Worm (Caenorhabditis elegans) whole organism, L1 larva: ENCODE data around the gene D2096.12.

Source experiments
- C34B4.2 ChIP-seq: sonication (generic microtip); optimal IDR thresholded peaks from 2 replicates; lab custom pipeline; 2017; ENCODE audit warnings: mild to moderate bottlenecking, missing genetic modification characterization, missing compliant biosample characterization
- aha-1 ChIP-seq: fragments of 150-350 bp; optimal IDR thresholded peaks from 2 replicates; lab custom pipeline; 2014; ENCODE audit warnings: missing biosample characterization, missing genetic modification characterization
- ama-1 ChIP-seq: fragments of 150-350 bp; optimal IDR thresholded peaks from 2 replicates; lab custom pipeline; 2014
- ceh-82 ChIP-seq, 3 experiments: fragments of 150-350 bp in 1 of 3; sonication (generic microtip) in 2 of 3; optimal IDR thresholded peaks; 2 replicates each; lab custom pipeline; 2014 to 2017; ENCODE audit warnings: missing biosample characterization in 3 of 3, missing genetic modification characterization in 3 of 3
- ceh-90 ChIP-seq: sonication (generic microtip); optimal IDR thresholded peaks from 2 replicates; lab custom pipeline; 2016; ENCODE audit warnings: missing genetic modification characterization, missing compliant biosample characterization
- ces-1 ChIP-seq: fragments of 150-350 bp; optimal IDR thresholded peaks from 2 replicates; lab custom pipeline; 2014; ENCODE audit warnings: missing biosample characterization, missing genetic modification reagents, missing genetic modification characterization
- dpl-1 ChIP-seq, 3 experiments: fragments of 150-350 bp in 2 of 3; sonication (generic microtip) in 1 of 3; optimal IDR thresholded peaks; 2 replicates each; lab custom pipeline; 2014 to 2017; ENCODE audit warnings: missing biosample characterization in 3 of 3, missing genetic modification characterization in 3 of 3, missing genetic modification reagents in 3 of 3
- dsc-1 ChIP-seq: sonication (generic microtip); optimal IDR thresholded peaks from 2 replicates; lab custom pipeline; 2016; ENCODE audit warnings: mild to moderate bottlenecking, missing genetic modification characterization, missing compliant biosample characterization
- egl-13 ChIP-seq: sonication (generic microtip); optimal IDR thresholded peaks from 2 replicates; lab custom pipeline; 2016; ENCODE audit warnings: missing genotype, missing genetic modification reagents, missing genetic modification characterization, missing compliant biosample characterization
- egl-27 ChIP-seq, 2 experiments: fragments of 150-350 bp in 1 of 2; sonication (generic microtip); optimal IDR thresholded peaks; 3 replicates each; lab custom pipeline; 2017 to 2018; ENCODE audit warnings: missing biosample characterization in 2 of 2, missing genetic modification characterization in 2 of 2, missing genetic modification reagents in 2 of 2
- elt-2 ChIP-seq: sonication (generic microtip); optimal IDR thresholded peaks from 2 replicates; lab custom pipeline; 2016; ENCODE audit warnings: missing genetic modification characterization, mild to moderate bottlenecking, inconsistent platforms, missing compliant biosample characterization, missing genetic modification reagents
- ets-5 ChIP-seq: fragments of 200-800 bp; sonication (Bioruptor generic); IDR thresholded peaks from 2 replicates; pipeline ENCODE4 v1.3.6; 2022; ENCODE audit warnings: missing genetic modification characterization, missing compliant biosample characterization
- fkh-4 ChIP-seq: sonication (generic microtip); optimal IDR thresholded peaks from 2 replicates; lab custom pipeline; 2016; ENCODE audit warnings: missing compliant biosample characterization, missing genetic modification characterization, borderline replicate concordance
- fos-1 ChIP-seq: fragments of 150-350 bp; optimal IDR thresholded peaks from 2 replicates; lab custom pipeline; 2014; ENCODE audit warnings: missing biosample characterization, missing genetic modification characterization
- grh-1 ChIP-seq: fragments of 200-800 bp; sonication (Bioruptor generic); IDR thresholded peaks from 2 replicates; pipeline ENCODE4 v1.3.6; 2022; ENCODE audit warnings: missing genetic modification reagents, missing genetic modification characterization, missing compliant biosample characterization
- hlh-17 ChIP-seq: fragments of 200-800 bp; sonication (Bioruptor generic); optimal IDR thresholded peaks from 2 replicates; lab custom pipeline; 2018; ENCODE audit warnings: missing genetic modification characterization, mild to moderate bottlenecking, missing compliant biosample characterization, moderate library complexity, borderline replicate concordance
- hpl-2 ChIP-seq: fragments of 150-350 bp; optimal IDR thresholded peaks from 2 replicates; lab custom pipeline; 2014; ENCODE audit warnings: missing biosample characterization, missing genetic modification reagents, missing genetic modification characterization
- irx-1 ChIP-seq: sonication (generic microtip); optimal IDR thresholded peaks from 2 replicates; lab custom pipeline; 2016; ENCODE audit warnings: missing genetic modification characterization, missing compliant biosample characterization
- isw-1 ChIP-seq: fragments of 200-800 bp; sonication (Bioruptor generic); IDR thresholded peaks from 2 replicates; pipeline ENCODE4 v1.3.6; 2022; ENCODE audit warnings: missing genetic modification characterization, missing compliant biosample characterization
- jun-1 ChIP-seq: fragments of 150-350 bp; optimal IDR thresholded peaks from 2 replicates; lab custom pipeline; 2014; ENCODE audit warnings: missing biosample characterization, missing genetic modification reagents, missing genetic modification characterization
- lin-14 ChIP-seq: fragments of 200-800 bp; sonication (Bioruptor generic); optimal IDR thresholded peaks from 2 replicates; lab custom pipeline; 2018; ENCODE audit warnings: mild to moderate bottlenecking, missing genetic modification characterization, moderate library complexity, missing compliant biosample characterization
- lin-39 ChIP-seq: fragments of 150-350 bp; optimal IDR thresholded peaks from 2 replicates; lab custom pipeline; 2014; ENCODE audit warnings: missing biosample characterization, missing genetic modification reagents, missing genetic modification characterization
- lir-3 ChIP-seq: sonication (generic microtip); optimal IDR thresholded peaks from 2 replicates; lab custom pipeline; 2016; ENCODE audit warnings: mild to moderate bottlenecking, missing genetic modification characterization, moderate library complexity, missing compliant biosample characterization; ENCODE audit not compliant: poor library complexity
- mab-9 ChIP-seq: fragments of 200-800 bp; sonication (Bioruptor generic); IDR thresholded peaks from 2 replicates; pipeline ENCODE4 v1.3.6; 2022; ENCODE audit warnings: missing genetic modification reagents, missing genetic modification characterization, missing compliant biosample characterization
- mdl-1 ChIP-seq, 2 experiments: fragments of 150-350 bp; optimal IDR thresholded peaks; 2 replicates each; lab custom pipeline; 2014 to 2017; ENCODE audit warnings: missing biosample characterization in 2 of 2, missing genetic modification characterization in 2 of 2, inconsistent platforms in 1 of 2
- mef-2 ChIP-seq: fragments of 150-350 bp; optimal IDR thresholded peaks from 2 replicates; lab custom pipeline; 2014; ENCODE audit warnings: missing biosample characterization, missing genetic modification characterization
- mep-1 ChIP-seq: fragments of 150-350 bp; optimal IDR thresholded peaks from 2 replicates; lab custom pipeline; 2014; ENCODE audit warnings: missing biosample characterization, missing genetic modification characterization
- nhr-12 ChIP-seq: sonication (generic microtip); optimal IDR thresholded peaks from 2 replicates; lab custom pipeline; 2017; ENCODE audit warnings: missing biosample characterization, missing genetic modification characterization
- nhr-19 ChIP-seq: fragments of 200-800 bp; sonication (Bioruptor generic); conservative IDR thresholded peaks from 2 replicates; pipeline ENCODE4 v1.3.6; 2022; ENCODE audit warnings: missing genetic modification characterization, missing compliant biosample characterization
- nhr-237 ChIP-seq: fragments of 150-350 bp; optimal IDR thresholded peaks from 2 replicates; lab custom pipeline; 2014; ENCODE audit warnings: missing biosample characterization, missing genetic modification characterization
- nhr-47 ChIP-seq: sonication (generic microtip); optimal IDR thresholded peaks from 2 replicates; lab custom pipeline; 2016; ENCODE audit warnings: mild to moderate bottlenecking, missing genetic modification characterization, moderate library complexity, missing compliant biosample characterization
- nhr-76 ChIP-seq: sonication (generic microtip); optimal IDR thresholded peaks from 2 replicates; lab custom pipeline; 2017; ENCODE audit warnings: missing biosample characterization, missing genetic modification characterization
- nhr-84 ChIP-seq: sonication (generic microtip); optimal IDR thresholded peaks from 2 replicates; lab custom pipeline; 2017; ENCODE audit warnings: missing biosample characterization, missing genetic modification characterization
- pag-3 ChIP-seq: sonication (generic microtip); optimal IDR thresholded peaks from 2 replicates; lab custom pipeline; 2017; ENCODE audit warnings: missing genetic modification characterization, mild to moderate bottlenecking, missing compliant biosample characterization, antibody characterized with exemption, borderline replicate concordance; ENCODE audit not compliant: insufficient read depth
- rnt-1 ChIP-seq: sonication (generic microtip); optimal IDR thresholded peaks from 2 replicates; lab custom pipeline; 2016; ENCODE audit warnings: mild to moderate bottlenecking, missing genetic modification characterization, moderate library complexity, missing compliant biosample characterization
- skn-1 ChIP-seq: fragments of 150-350 bp; optimal IDR thresholded peaks from 2 replicates; lab custom pipeline; 2014; ENCODE audit warnings: missing biosample characterization, missing genetic modification characterization
- snu-23 ChIP-seq: sonication (generic microtip); optimal IDR thresholded peaks from 2 replicates; lab custom pipeline; 2016; ENCODE audit warnings: missing genetic modification characterization, missing compliant biosample characterization
- sox-4 ChIP-seq: sonication (generic microtip); optimal IDR thresholded peaks from 2 replicates; lab custom pipeline; 2016; ENCODE audit warnings: missing genetic modification characterization, missing compliant biosample characterization
- sptf-1 ChIP-seq: fragments of 150-350 bp; optimal IDR thresholded peaks from 2 replicates; lab custom pipeline; 2014; ENCODE audit warnings: missing biosample characterization, missing genetic modification characterization
- sup-37 ChIP-seq: fragments of 200-800 bp; sonication (Bioruptor generic); optimal IDR thresholded peaks from 2 replicates; lab custom pipeline; 2018; ENCODE audit warnings: mild to moderate bottlenecking, missing genetic modification characterization, missing compliant biosample characterization
- tbx-2 ChIP-seq: sonication (generic microtip); optimal IDR thresholded peaks from 2 replicates; lab custom pipeline; 2016; ENCODE audit warnings: missing genetic modification characterization, missing compliant biosample characterization
- unc-86 ChIP-seq: sonication (generic microtip); optimal IDR thresholded peaks from 2 replicates; lab custom pipeline; 2016; ENCODE audit warnings: missing genetic modification characterization, missing compliant biosample characterization
- unc-98 ChIP-seq: fragments of 200-800 bp; sonication (Bioruptor generic); IDR thresholded peaks from 2 replicates; pipeline ENCODE4 v1.3.6; 2022; ENCODE audit warnings: missing genetic modification characterization, missing compliant biosample characterization
- vab-15 ChIP-seq: sonication (generic microtip); optimal IDR thresholded peaks from 2 replicates; lab custom pipeline; 2017; ENCODE audit warnings: missing genotype, mild to moderate bottlenecking, missing genetic modification characterization, missing compliant biosample characterization
- xbp-1 ChIP-seq: sonication (generic microtip); optimal IDR thresholded peaks from 2 replicates; lab custom pipeline; 2016; ENCODE audit warnings: missing genetic modification characterization, missing compliant biosample characterization
- ztf-11 ChIP-seq, 2 experiments: sonication (generic microtip); optimal IDR thresholded peaks; 2 replicates each; lab custom pipeline; 2016 to 2017; ENCODE audit warnings: missing genetic modification characterization in 2 of 2, missing biosample characterization in 1 of 2, missing compliant biosample characterization in 1 of 2

The D2096.12 gene

DNA sequence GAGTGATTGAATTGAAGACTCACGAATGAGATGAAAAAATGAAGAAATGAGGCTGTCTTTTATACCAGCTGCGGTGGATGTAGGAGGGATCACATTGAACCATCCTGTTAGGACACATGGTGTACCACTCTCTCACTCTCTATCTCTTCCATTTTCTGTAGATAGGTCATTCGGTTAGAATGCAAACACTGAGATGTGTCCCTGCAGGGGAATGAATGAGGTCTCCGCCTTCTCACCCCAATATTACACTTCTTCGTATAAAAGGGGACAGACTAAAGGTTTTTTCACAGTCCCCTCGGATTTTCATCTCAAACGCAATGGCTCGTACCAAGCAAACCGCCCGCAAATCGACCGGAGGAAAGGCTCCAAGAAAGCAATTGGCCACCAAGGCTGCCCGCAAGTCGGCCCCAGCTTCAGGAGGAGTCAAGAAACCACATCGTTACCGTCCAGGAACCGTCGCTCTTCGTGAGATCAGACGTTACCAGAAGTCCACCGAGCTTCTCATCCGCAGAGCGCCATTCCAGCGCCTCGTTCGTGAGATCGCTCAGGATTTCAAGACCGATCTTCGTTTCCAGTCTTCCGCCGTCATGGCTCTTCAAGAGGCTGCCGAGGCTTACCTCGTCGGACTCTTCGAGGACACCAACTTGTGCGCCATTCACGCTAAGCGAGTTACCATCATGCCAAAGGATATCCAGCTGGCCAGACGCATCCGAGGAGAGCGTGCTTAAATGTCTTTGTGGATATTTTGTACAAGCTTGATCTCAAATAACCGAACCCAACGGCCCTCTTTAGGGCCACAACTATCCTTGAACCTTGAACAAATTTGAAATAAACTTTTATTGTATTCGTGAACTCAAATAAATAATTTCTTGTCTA is 29.0 kb upstream of the D2096.12 start, which contains the start of gene his-32 (continued):
- TF ChIP-seq nhr-19 (GFP tag; lab: Robert Waterston, UW), result peak; percentile 16; the same call in 1 of the 2 replicates
- TF ChIP-seq aha-1, result no peak
- TF ChIP-seq snu-23 (GFP tag; lab: Kevin White, UChicago), result peak; percentile 68
- no peak for TF ChIP-seq sup-37 (GFP tag; lab: Kevin White, UChicago)
- no peak for TF ChIP-seq nhr-84 (tag; lab: Kevin White, UChicago)
- TF ChIP-seq dsc-1 (tag; lab: Kevin White, UChicago), result no peak
- no peak for TF ChIP-seq hpl-2
- TF ChIP-seq isw-1 (GFP tag; lab: Robert Waterston, UW), result no peak
- no peak for TF ChIP-seq sox-4
- TF ChIP-seq fkh-4 (tag; lab: Kevin White, UChicago), result no peak
- no peak for TF ChIP-seq vab-15 (tag; lab: Kevin White, UChicago)
- no peak for TF ChIP-seq ceh-82 (tag; optimal IDR thresholded peaks at IDR 0.05; lab: Kevin White, UChicago)
- no peak for TF ChIP-seq elt-2
- no peak for TF ChIP-seq jun-1 (tag; lab: Kevin White, UChicago)
- no peak for TF ChIP-seq ces-1 (GFP tag; lab: Kevin White, UChicago)
- no peak for TF ChIP-seq egl-27 (tag; optimal IDR thresholded peaks at IDR 0.05; lab: Kevin White, UChicago)
- peak; percentile 75 for TF ChIP-seq lin-14 (GFP tag; lab: Kevin White, UChicago)
- peak; percentile 38 for TF ChIP-seq tbx-2 (tag; lab: Kevin White, UChicago)
- peak; percentile 39 for TF ChIP-seq xbp-1 (tag; lab: Kevin White, UChicago)
- TF ChIP-seq ceh-90 (tag; lab: Kevin White, UChicago), result no peak
- peak; percentile 74 for TF ChIP-seq lin-39
- no peak for TF ChIP-seq ama-1 (lab: Kevin White, UChicago)
- TF ChIP-seq dpl-1 (GFP tag; optimal IDR thresholded peaks at IDR 0.05; lab: Kevin White, UChicago), result peak in 2 of 3 experiments; percentile 1 to 34
- no peak for TF ChIP-seq irx-1
- TF ChIP-seq ets-5 (GFP tag; lab: Robert Waterston, UW), result no peak
- TF ChIP-seq mdl-1 (tag; optimal IDR thresholded peaks at IDR 0.05; lab: Kevin White, UChicago), result no peak
- peak; percentile 21; the same call in 1 of the 2 replicates for TF ChIP-seq grh-1 (GFP tag; lab: Robert Waterston, UW)
- TF ChIP-seq hlh-17 (GFP tag; lab: Kevin White, UChicago), result no peak
- TF ChIP-seq skn-1 (tag; lab: Kevin White, UChicago), result no peak
- no peak for TF ChIP-seq unc-98 (GFP tag; lab: Robert Waterston, UW)
- TF ChIP-seq sptf-1, result no peak
- TF ChIP-seq nhr-12 (tag; lab: Kevin White, UChicago), result no peak
- peak; percentile 75 for TF ChIP-seq unc-86 (tag; lab: Kevin White, UChicago)
- TF ChIP-seq pag-3 (tag; lab: Kevin White, UChicago), result no peak
- no peak for TF ChIP-seq fos-1 (tag; lab: Kevin White, UChicago)
- TF ChIP-seq nhr-76 (tag; lab: Kevin White, UChicago), result no peak
- peak; percentile 58 for TF ChIP-seq rnt-1 (tag; lab: Kevin White, UChicago)
- no peak for TF ChIP-seq nhr-237 (tag; lab: Kevin White, UChicago)
- peak; percentile 62 for TF ChIP-seq nhr-47 (tag; lab: Kevin White, UChicago)
- TF ChIP-seq ztf-11 (tag; optimal IDR thresholded peaks at IDR 0.05; lab: Kevin White, UChicago), result peak; percentile 60 to 97
- TF ChIP-seq C34B4.2 (tag; lab: Kevin White, UChicago), result no peak
- TF ChIP-seq mab-9 (GFP tag; lab: Robert Waterston, UW), result no peak
- no peak for TF ChIP-seq egl-13 (tag; lab: Kevin White, UChicago)
- peak; percentile 56 for TF ChIP-seq lir-3 (tag; lab: Kevin White, UChicago)
- TF ChIP-seq mep-1 (tag; lab: Kevin White, UChicago), result peak; percentile 80
- no peak for TF ChIP-seq mef-2 (tag; lab: Kevin White, UChicago)
